Worm (Caenorhabditis elegans): ENCODE data around the gene Y37H2A.13.

The Y37H2A.13 gene

DNA sequence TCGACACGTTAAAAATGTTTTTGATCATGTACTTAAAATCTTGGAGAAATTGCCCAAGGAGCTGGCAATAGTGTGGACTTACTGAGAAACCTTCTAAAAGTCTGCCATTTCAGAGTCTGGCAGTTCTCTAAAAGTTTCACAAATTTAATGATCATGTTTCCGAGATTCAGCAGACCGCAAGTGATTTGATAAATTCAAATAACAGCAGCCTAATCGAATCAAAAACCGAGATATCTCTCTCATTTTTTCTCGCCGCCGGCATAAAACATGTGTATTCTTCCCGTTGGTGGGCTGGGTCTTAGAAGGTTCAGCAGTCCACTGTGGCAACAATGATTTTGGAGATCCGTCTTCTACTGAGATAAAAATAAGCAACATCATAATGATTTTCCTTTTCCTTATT lies 46.5 kb downstream of the Y37H2A.13 start, which contains the start of gene clec-246:
Gene clec-246, plus strand, starts transcription at position 301 of the 400 bp plus-strand sequence.
- no peak for TF ChIP-seq flt-1 (GFP tag; IDR thresholded peaks at IDR 0.05)
- TF ChIP-seq F13C5.2 (tag; optimal IDR thresholded peaks at IDR 0.05) = no peak
- no peak for TF ChIP-seq sea-1 (GFP tag; conservative IDR thresholded peaks at IDR 0.05)
- TF ChIP-seq tra-4 (tag; optimal IDR thresholded peaks at IDR 0.05) = no peak
- TF ChIP-seq hmg-4 (GFP tag; optimal IDR thresholded peaks at IDR 0.05) = no peak
- TF ChIP-seq pes-1 (GFP tag; IDR thresholded peaks at IDR 0.05) = no peak
- TF ChIP-seq aly-1 (tag; optimal IDR thresholded peaks at IDR 0.05) = no peak

DNA sequence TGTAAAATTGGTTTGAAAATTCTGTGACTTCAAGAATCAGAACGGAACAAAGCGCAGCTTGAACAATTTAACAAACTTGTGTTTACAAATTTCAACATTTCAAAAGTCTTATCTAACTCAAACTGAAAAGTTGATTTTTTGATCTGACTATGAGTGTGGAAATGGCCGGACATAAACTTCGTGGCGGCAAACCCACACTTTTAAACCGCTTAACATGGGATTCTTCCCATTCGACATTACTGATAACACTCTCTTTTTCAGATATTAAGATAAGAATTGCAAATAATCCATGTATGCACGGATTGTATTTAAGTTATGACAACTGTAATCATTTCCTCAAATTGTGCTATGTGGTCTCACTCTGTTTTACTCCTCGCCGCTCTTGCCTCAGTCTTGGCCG lies 48.5 kb downstream of the Y37H2A.13 start, which contains the start of gene clec-42:
Gene clec-42, plus strand, starts transcription at position 285 of the 400 bp plus-strand sequence.
- TF ChIP-seq ets-7 (tag; optimal IDR thresholded peaks at IDR 0.05) (no peak), hmbx-1 (tag; optimal IDR thresholded peaks at IDR 0.05) (no peak), scrt-1 (GFP tag; IDR thresholded peaks at IDR 0.05) (no peak), F13C5.2 (tag; optimal IDR thresholded peaks at IDR 0.05) (no peak), tra-4 (tag; optimal IDR thresholded peaks at IDR 0.05) (no peak), sea-1 (GFP tag; conservative IDR thresholded peaks at IDR 0.05) (no peak), ceh-36 (tag; optimal IDR thresholded peaks at IDR 0.05) (no peak), B0310.2 (tag; optimal IDR thresholded peaks at IDR 0.05) (no peak), tbx-11 (GFP tag; IDR thresholded peaks at IDR 0.05) (no peak), ama-1 (optimal IDR thresholded peaks at IDR 0.05) (no peak), hmg-4 (GFP tag; optimal IDR thresholded peaks at IDR 0.05) (no peak), tbx-37 (GFP tag; conservative IDR thresholded peaks at IDR 0.05) (no peak), flt-1 (GFP tag; IDR thresholded peaks at IDR 0.05) (no peak), pes-1 (GFP tag; IDR thresholded peaks at IDR 0.05) (no peak), hnd-1 (tag; optimal IDR thresholded peaks at IDR 0.05) (no peak), ceh-13 (GFP tag; optimal IDR thresholded peaks at IDR 0.05) (no peak)
